Worm (Caenorhabditis elegans) whole organism, young adult: ENCODE results near the gene F42A9.9.

Experiments used
- B0336.3 ChIP-seq: fragments of 200-800 bp; sonication (Bioruptor generic); IDR thresholded peaks from 2 replicates; pipeline ENCODE4 v1.3.6; 2022; ENCODE audit warnings: missing genetic modification characterization, missing compliant biosample characterization
- C17E4.6 ChIP-seq: fragments of 200-800 bp; sonication (Bioruptor generic); IDR thresholded peaks from 2 replicates; pipeline ENCODE4 v1.3.6; 2022; ENCODE audit warnings: missing genetic modification reagents, missing genetic modification characterization, missing compliant biosample characterization
- D2030.7 ChIP-seq: fragments of 200-800 bp; sonication (Bioruptor generic); IDR thresholded peaks from 2 replicates; pipeline ENCODE4 v1.3.6; 2022; ENCODE audit warnings: missing genetic modification reagents, missing genetic modification characterization, missing compliant biosample characterization
- F10E7.11 ChIP-seq: sonication (generic microtip); optimal IDR thresholded peaks from 2 replicates; lab custom pipeline; 2017; ENCODE audit warnings: mild to moderate bottlenecking, missing genetic modification characterization, moderate library complexity, missing compliant biosample characterization
- F23B12.7 ChIP-seq: sonication (generic microtip); optimal IDR thresholded peaks from 2 replicates; lab custom pipeline; 2017; ENCODE audit warnings: missing genetic modification characterization, mild to moderate bottlenecking, missing compliant biosample characterization, antibody characterized with exemption, moderate library complexity; ENCODE audit not compliant: insufficient read depth
- F52B5.7 ChIP-seq: sonication (generic microtip); optimal IDR thresholded peaks from 2 replicates; lab custom pipeline; 2016; ENCODE audit warnings: mild to moderate bottlenecking, missing genetic modification characterization, missing compliant biosample characterization
- F55B11.4 ChIP-seq: sonication (generic microtip); optimal IDR thresholded peaks from 2 replicates; lab custom pipeline; 2016; ENCODE audit warnings: missing compliant biosample characterization, missing genetic modification characterization, borderline replicate concordance; ENCODE audit not compliant: insufficient read depth
- F57C9.4 ChIP-seq: sonication (generic microtip); optimal IDR thresholded peaks from 2 replicates; lab custom pipeline; 2017; ENCODE audit warnings: mild to moderate bottlenecking, missing genetic modification characterization, missing compliant biosample characterization
- K11D2.4 ChIP-seq: fragments of 200-800 bp; sonication (Bioruptor generic); IDR thresholded peaks from 2 replicates; pipeline ENCODE4 v1.3.6; 2022; ENCODE audit warnings: missing genetic modification reagents, missing genetic modification characterization, missing compliant biosample characterization
- K12H6.12 ChIP-seq: fragments of 200-800 bp; sonication (Bioruptor generic); optimal IDR thresholded peaks from 2 replicates; lab custom pipeline; 2018; ENCODE audit warnings: mild to moderate bottlenecking, missing genetic modification characterization, missing compliant biosample characterization
- Y56A3A.18 ChIP-seq: fragments of 200-800 bp; sonication (Bioruptor generic); IDR thresholded peaks from 2 replicates; pipeline ENCODE4 v1.3.6; 2022; ENCODE audit warnings: missing genetic modification reagents, missing genetic modification characterization, missing compliant biosample characterization
- Y67H2A.10 ChIP-seq: fragments of 200-800 bp; sonication (Bioruptor generic); conservative IDR thresholded peaks from 2 replicates; pipeline ENCODE4 v1.3.6; 2022; ENCODE audit warnings: missing genetic modification reagents, missing genetic modification characterization, missing compliant biosample characterization
- Y79H2A.3 ChIP-seq: fragments of 200-800 bp; sonication (Bioruptor generic); conservative IDR thresholded peaks from 2 replicates; pipeline ENCODE4 v1.3.6; 2022; ENCODE audit warnings: missing genetic modification reagents, missing genetic modification characterization, missing compliant biosample characterization
- ZK185.1 ChIP-seq: sonication (generic microtip); optimal IDR thresholded peaks from 2 replicates; lab custom pipeline; 2016; ENCODE audit warnings: mild to moderate bottlenecking, missing genetic modification characterization, missing compliant biosample characterization; ENCODE audit not compliant: poor library complexity, severe bottlenecking
- atf-7 ChIP-seq: sonication (generic microtip); optimal IDR thresholded peaks from 2 replicates; lab custom pipeline; 2017; ENCODE audit warnings: mild to moderate bottlenecking, missing genetic modification characterization, missing compliant biosample characterization
- bed-1 ChIP-seq: fragments of 200-800 bp; sonication (Bioruptor generic); IDR thresholded peaks from 2 replicates; pipeline ENCODE4 v1.3.6; 2022; ENCODE audit warnings: missing genetic modification reagents, missing genetic modification characterization, missing compliant biosample characterization
- cebp-1 ChIP-seq, 2 experiments: fragments of 200-800 bp in 1 of 2; sonication (Bioruptor generic) in 1 of 2; sonication (generic microtip) in 1 of 2; IDR thresholded peaks in 1 of 2; optimal IDR thresholded peaks in 1 of 2; 2 replicates each; pipeline versions ENCODE4 v1.3.6 to Lab custom; 2017 to 2022; ENCODE audit warnings: missing compliant biosample characterization in 2 of 2, missing genetic modification characterization in 2 of 2, mild to moderate bottlenecking in 1 of 2, missing genetic modification reagents in 1 of 2, moderate library complexity in 1 of 2
- ceh-100 ChIP-seq: fragments of 200-800 bp; sonication (Bioruptor generic); IDR thresholded peaks from 2 replicates; pipeline ENCODE4 v1.3.6; 2022; ENCODE audit warnings: missing genetic modification reagents, missing genetic modification characterization, missing compliant biosample characterization
- chd-7 ChIP-seq: sonication (generic microtip); optimal IDR thresholded peaks from 2 replicates; lab custom pipeline; 2016; ENCODE audit warnings: mild to moderate bottlenecking, missing genetic modification characterization, moderate library complexity, missing compliant biosample characterization
- dox-1 ChIP-seq: fragments of 200-800 bp; sonication (Bioruptor generic); IDR thresholded peaks from 2 replicates; pipeline ENCODE4 v1.3.6; 2022; ENCODE audit warnings: missing genetic modification reagents, missing genetic modification characterization, missing compliant biosample characterization
- egl-18 ChIP-seq: fragments of 200-800 bp; sonication (Bioruptor generic); IDR thresholded peaks from 2 replicates; pipeline ENCODE4 v1.3.6; 2022; ENCODE audit warnings: missing genetic modification reagents, missing genetic modification characterization, missing compliant biosample characterization
- ekl-4 ChIP-seq: fragments of 200-800 bp; sonication (Bioruptor generic); IDR thresholded peaks from 2 replicates; pipeline ENCODE4 v1.3.6; 2022; ENCODE audit warnings: missing genetic modification reagents, missing genetic modification characterization, missing compliant biosample characterization
- hmg-1.2 ChIP-seq: fragments of 200-800 bp; sonication (Bioruptor generic); IDR thresholded peaks from 2 replicates; pipeline ENCODE4 v1.3.6; 2022; ENCODE audit warnings: missing genetic modification reagents, missing genetic modification characterization, missing compliant biosample characterization
- hmg-20 ChIP-seq: fragments of 200-800 bp; sonication (Bioruptor generic); IDR thresholded peaks from 2 replicates; pipeline ENCODE4 v1.3.6; 2022; ENCODE audit warnings: missing genetic modification reagents, missing genetic modification characterization, missing compliant biosample characterization
- lag-1 ChIP-seq: fragments of 200-800 bp; sonication (Bioruptor generic); IDR thresholded peaks from 2 replicates; pipeline ENCODE4 v1.3.6; 2022; ENCODE audit warnings: missing genetic modification reagents, missing genetic modification characterization, missing compliant biosample characterization
- let-607 ChIP-seq, 2 experiments: fragments of 200-800 bp in 1 of 2; sonication (Bioruptor generic) in 1 of 2; sonication (generic microtip) in 1 of 2; optimal IDR thresholded peaks; 2 replicates each; lab custom pipeline; 2016 to 2018; ENCODE audit warnings: mild to moderate bottlenecking in 2 of 2, missing compliant biosample characterization in 2 of 2, missing genetic modification characterization in 2 of 2, moderate library complexity in 2 of 2, missing genotype in 1 of 2
- lin-26 ChIP-seq: fragments of 200-800 bp; sonication (Bioruptor generic); IDR thresholded peaks from 2 replicates; pipeline ENCODE4 v1.3.6; 2022; ENCODE audit warnings: missing genetic modification reagents, missing genetic modification characterization, missing compliant biosample characterization
- lin-40 ChIP-seq: sonication (generic microtip); optimal IDR thresholded peaks from 2 replicates; lab custom pipeline; 2016; ENCODE audit warnings: missing genetic modification characterization, mild to moderate bottlenecking, missing compliant biosample characterization, missing genotype, missing genetic modification reagents
- lin-54 ChIP-seq: fragments of 200-800 bp; sonication (Bioruptor generic); optimal IDR thresholded peaks from 2 replicates; lab custom pipeline; 2018; ENCODE audit warnings: mild to moderate bottlenecking, missing genetic modification characterization, missing compliant biosample characterization
- lsl-1 ChIP-seq: fragments of 200-800 bp; sonication (Bioruptor generic); optimal IDR thresholded peaks from 2 replicates; lab custom pipeline; 2018; ENCODE audit warnings: mild to moderate bottlenecking, missing genetic modification characterization, moderate library complexity, missing compliant biosample characterization
- madf-3 ChIP-seq: fragments of 200-800 bp; sonication (Bioruptor generic); IDR thresholded peaks from 2 replicates; pipeline ENCODE4 v1.3.6; 2022; ENCODE audit warnings: missing genetic modification reagents, missing genetic modification characterization, missing compliant biosample characterization
- mel-28 ChIP-seq: sonication (generic microtip); optimal IDR thresholded peaks from 2 replicates; lab custom pipeline; 2016; ENCODE audit warnings: borderline replicate concordance, mild to moderate bottlenecking, missing genetic modification characterization, missing compliant biosample characterization
- mxl-1 ChIP-seq: sonication (generic microtip); optimal IDR thresholded peaks from 2 replicates; lab custom pipeline; 2016; ENCODE audit warnings: missing genetic modification characterization, missing compliant biosample characterization
- nhr-120 ChIP-seq: fragments of 200-800 bp; sonication (Bioruptor generic); IDR thresholded peaks from 2 replicates; pipeline ENCODE4 v1.3.6; 2022; ENCODE audit warnings: missing genetic modification characterization, missing compliant biosample characterization
- nhr-179 ChIP-seq: sonication (generic microtip); optimal IDR thresholded peaks from 2 replicates; lab custom pipeline; 2016; ENCODE audit warnings: mild to moderate bottlenecking, missing genetic modification characterization, missing compliant biosample characterization
- pbrm-1 ChIP-seq: fragments of 200-800 bp; sonication (Bioruptor generic); IDR thresholded peaks from 2 replicates; pipeline ENCODE4 v1.3.6; 2022; ENCODE audit warnings: missing genetic modification reagents, missing genetic modification characterization, missing compliant biosample characterization
- snpc-1.1 ChIP-seq: sonication (generic microtip); optimal IDR thresholded peaks from 2 replicates; lab custom pipeline; 2017; ENCODE audit warnings: missing genetic modification characterization, mild to moderate bottlenecking, missing compliant biosample characterization, antibody characterized with exemption, moderate library complexity, missing genotype, missing genetic modification reagents; ENCODE audit not compliant: insufficient read depth
- snpc-1.3 ChIP-seq: sonication (generic microtip); optimal IDR thresholded peaks from 2 replicates; lab custom pipeline; 2017; ENCODE audit warnings: missing genetic modification characterization, mild to moderate bottlenecking, missing compliant biosample characterization, antibody characterized with exemption, moderate library complexity, missing genotype, missing genetic modification reagents; ENCODE audit not compliant: insufficient read depth
- somi-1 ChIP-seq: fragments of 200-800 bp; sonication (Bioruptor generic); optimal IDR thresholded peaks from 2 replicates; lab custom pipeline; 2018; ENCODE audit warnings: mild to moderate bottlenecking, missing genetic modification characterization, missing compliant biosample characterization
- tbx-9 ChIP-seq: sonication (generic microtip); optimal IDR thresholded peaks from 2 replicates; lab custom pipeline; 2016; ENCODE audit warnings: borderline replicate concordance, missing genetic modification characterization, inconsistent platforms, missing compliant biosample characterization
- unc-130 ChIP-seq: sonication (generic microtip); optimal IDR thresholded peaks from 2 replicates; lab custom pipeline; 2016; ENCODE audit warnings: missing genetic modification reagents, missing genetic modification characterization, missing compliant biosample characterization
- ztf-28 ChIP-seq: fragments of 200-800 bp; sonication (Bioruptor generic); IDR thresholded peaks from 2 replicates; pipeline ENCODE4 v1.3.6; 2022; ENCODE audit warnings: missing genetic modification reagents, missing genetic modification characterization, missing compliant biosample characterization
- ztf-3 ChIP-seq: fragments of 200-800 bp; sonication (Bioruptor generic); optimal IDR thresholded peaks from 2 replicates; lab custom pipeline; 2018; ENCODE audit warnings: mild to moderate bottlenecking, missing genetic modification characterization, missing compliant biosample characterization

The F42A9.9 gene

ce11 chrIV:8638761-8639160 is at the start of gene F42A9.9:
F42A9.9 (minus strand) TSS chrIV:8638861.
- no peak for TF ChIP-seq lin-26 (GFP tag; lab: Robert Waterston, UW)
- TF ChIP-seq F52B5.7 (tag; lab: Kevin White, UChicago) = no peak
- TF ChIP-seq Y56A3A.18 (GFP tag; lab: Robert Waterston, UW) = no peak
- TF ChIP-seq somi-1 = no peak
- TF ChIP-seq C17E4.6 (GFP tag; lab: Robert Waterston, UW) = no peak
- TF ChIP-seq hmg-20 (GFP tag; lab: Robert Waterston, UW) = no peak
- no peak for TF ChIP-seq lin-40 (tag; lab: Kevin White, UChicago)
- no peak for TF ChIP-seq ekl-4 (GFP tag; lab: Robert Waterston, UW)
- TF ChIP-seq dox-1 (GFP tag; lab: Robert Waterston, UW) = no peak
- TF ChIP-seq, all 124 proteins: peak for 0

- peak; percentile 43; the same call in 1 of the 2 replicates for TF ChIP-seq pbrm-1
- peak; percentile 11 for TF ChIP-seq chd-7 (tag; lab: Kevin White, UChicago)
- TF ChIP-seq Y79H2A.3 (GFP tag; lab: Robert Waterston, UW) = 0 out of 2 replicates have a peak, but pooled peaks have one; percentile 44
- TF ChIP-seq D2030.7 (GFP tag; lab: Robert Waterston, UW) = peak; percentile 71
- no peak for TF ChIP-seq cebp-1 (GFP tag; IDR thresholded peaks at IDR 0.05; lab: Robert Waterston, UW)
- TF ChIP-seq cebp-1 (tag; optimal IDR thresholded peaks at IDR 0.05; lab: Kevin White, UChicago) = peak; percentile 75
- TF ChIP-seq let-607 (tag; optimal IDR thresholded peaks at IDR 0.05; lab: Kevin White, UChicago) = peak in 1 of 2 experiments; percentile 12
- peak; percentile 95 for TF ChIP-seq lin-54 (GFP tag; lab: Kevin White, UChicago)
- TF ChIP-seq ZK185.1 (tag; lab: Kevin White, UChicago) = peak; percentile 76
- TF ChIP-seq K11D2.4 = no peak; the same call in 1 of the 2 replicates
- no peak for TF ChIP-seq lag-1
- peak; percentile 59 for TF ChIP-seq snpc-1.3 (tag; lab: Kevin White, UChicago)
- TF ChIP-seq F23B12.7 = peak; percentile 2
- no peak for TF ChIP-seq mel-28
- no peak for TF ChIP-seq C17E4.6 (GFP tag; lab: Robert Waterston, UW)
- no peak for TF ChIP-seq bed-1
- TF ChIP-seq mxl-1 (tag; lab: Kevin White, UChicago) = no peak
- TF ChIP-seq F57C9.4 = no peak
- no peak for TF ChIP-seq atf-7 (tag; lab: Kevin White, UChicago)
- TF ChIP-seq madf-3 (GFP tag; lab: Robert Waterston, UW) = 0 out of 2 replicates have a peak, but pooled peaks have one; percentile 31
- TF ChIP-seq snpc-1.1 (tag; lab: Kevin White, UChicago) = peak; percentile 1
- peak; percentile 52; the same call in 1 of the 2 replicates for TF ChIP-seq ekl-4 (GFP tag; lab: Robert Waterston, UW)
- peak; percentile 23 for TF ChIP-seq unc-130 (GFP tag; lab: Kevin White, UChicago)
- TF ChIP-seq hmg-1.2 = peak; percentile 37; the same call in 1 of the 2 replicates
- no peak for TF ChIP-seq ceh-100
- TF ChIP-seq nhr-120 = no peak
- TF ChIP-seq lsl-1 (GFP tag; lab: Kevin White, UChicago) = peak; percentile 63
- TF ChIP-seq B0336.3 (GFP tag; lab: Robert Waterston, UW) = 0 out of 2 replicates have a peak, but pooled peaks have one; percentile 42
- no peak for TF ChIP-seq egl-18 (GFP tag; lab: Robert Waterston, UW)
- TF ChIP-seq ztf-3 (GFP tag; lab: Kevin White, UChicago) = no peak
- no peak for TF ChIP-seq K12H6.12
- TF ChIP-seq nhr-179 (tag; lab: Kevin White, UChicago) = no peak
- TF ChIP-seq F55B11.4 (tag; lab: Kevin White, UChicago) = no peak
- no peak for TF ChIP-seq F10E7.11 (tag; lab: Kevin White, UChicago)
- TF ChIP-seq Y67H2A.10 = no peak
- no peak for TF ChIP-seq ztf-28 (GFP tag; lab: Robert Waterston, UW)
- peak; percentile 81 for TF ChIP-seq lin-40 (tag; lab: Kevin White, UChicago)
- TF ChIP-seq tbx-9 (tag; lab: Kevin White, UChicago) = no peak
Observed at ce11 chrIV:8687605-8688191, 49.0 kb upstream of the F42A9.9 start, which contains the start of gene snrp-3. snrp-3 (minus strand) TSS chrIV:8687810.
